Fruit fly (Drosophila melanogaster) whole organism, embryonic: ENCODE results near the gene eEF1alpha2.
A peak's percentile ranks its signal among the peaks of the same experiment; 100 is the strongest.

ENCODE experiments used
- ATbp ChIP-seq: fragments of 200-800 bp; sonication (Bioruptor generic); optimal IDR thresholded peaks from 2 replicates; lab custom pipeline; 2017; ENCODE audit warnings: missing biosample characterization, mild to moderate bottlenecking, missing genetic modification characterization, missing genetic modification reagents
- Ada2b ChIP-seq: fragments of 200-800 bp; sonication (Bioruptor generic); IDR thresholded peaks from 2 replicates; pipeline ENCODE4 v1.3.6; 2022; ENCODE audit warnings: missing biosample characterization, missing genetic modification characterization
- Bteb2 ChIP-seq: fragments of 200-800 bp; sonication (Bioruptor generic); optimal IDR thresholded peaks from 2 replicates; lab custom pipeline; 2016; ENCODE audit warnings: missing biosample characterization, missing genetic modification characterization
- CG11398 ChIP-seq: fragments of 200-800 bp; sonication (Bioruptor generic); optimal IDR thresholded peaks from 2 replicates; lab custom pipeline; 2016; ENCODE audit warnings: missing biosample characterization, missing genetic modification characterization
- CG12769 ChIP-seq: fragments of 200-800 bp; sonication (Bioruptor generic); optimal IDR thresholded peaks from 2 replicates; lab custom pipeline; 2019; ENCODE audit warnings: missing biosample characterization, mild to moderate bottlenecking, missing genetic modification characterization, moderate library complexity
- CG1602 ChIP-seq: fragments of 200-800 bp; sonication (Bioruptor generic); optimal IDR thresholded peaks from 3 replicates; lab custom pipeline; 2016; ENCODE audit warnings: missing biosample characterization, missing genetic modification characterization
- CG16813 ChIP-seq: fragments of 200-800 bp; sonication (Bioruptor generic); IDR thresholded peaks from 3 replicates; pipeline ENCODE4 v1.3.6; 2022; ENCODE audit warnings: missing biosample characterization, missing genetic modification characterization; ENCODE audit not compliant: partially characterized antibody
- CG2678 ChIP-seq: fragments of 200-800 bp; sonication (Bioruptor generic); optimal IDR thresholded peaks from 3 replicates; lab custom pipeline; 2019; ENCODE audit warnings: missing biosample characterization, mild to moderate bottlenecking, missing genetic modification characterization, moderate library complexity
- CG30020 ChIP-seq: fragments of 200-800 bp; optimal IDR thresholded peaks from 2 replicates; lab custom pipeline; 2019; ENCODE audit warnings: missing biosample characterization, mild to moderate bottlenecking, missing genetic modification characterization, moderate library complexity
- CG31441 ChIP-seq: fragments of 200-800 bp; sonication (Bioruptor generic); IDR thresholded peaks from 2 replicates; pipeline ENCODE4 v1.3.6; 2022; ENCODE audit warnings: missing biosample characterization, missing genetic modification characterization
- CG3281 ChIP-seq: fragments of 200-800 bp; sonication (Bioruptor generic); optimal IDR thresholded peaks from 3 replicates; lab custom pipeline; 2017; ENCODE audit warnings: missing biosample characterization, mild to moderate bottlenecking, missing genetic modification characterization
- CG33557 ChIP-seq: fragments of 200-800 bp; sonication (Bioruptor generic); optimal IDR thresholded peaks from 2 replicates; lab custom pipeline; 2019; ENCODE audit warnings: missing biosample characterization, mild to moderate bottlenecking, missing genetic modification characterization, moderate library complexity
- CG4424 ChIP-seq: fragments of 200-800 bp; sonication (Bioruptor generic); optimal IDR thresholded peaks from 3 replicates; lab custom pipeline; 2016; ENCODE audit warnings: missing biosample characterization, missing genetic modification characterization
- CG7556 ChIP-seq: fragments of 200-800 bp; sonication (Bioruptor generic); optimal IDR thresholded peaks from 2 replicates; lab custom pipeline; 2017; ENCODE audit warnings: missing biosample characterization, mild to moderate bottlenecking, missing genetic modification characterization
- CG7839 ChIP-seq: fragments of 200-800 bp; sonication (Bioruptor generic); optimal IDR thresholded peaks from 3 replicates; lab custom pipeline; 2018; ENCODE audit warnings: missing biosample characterization, mild to moderate bottlenecking, missing genetic modification characterization, moderate library complexity
- D ChIP-seq, 2 experiments: fragments of 200-800 bp in 1 of 2; fragments of >200 bp in 1 of 2; sonication (Bioruptor generic) in 1 of 2; optimal IDR thresholded peaks; 2 replicates in 1 of 2; 3 replicates in 1 of 2; lab custom pipeline; 2017; ENCODE audit warnings: mild to moderate bottlenecking in 1 of 2, missing biosample characterization in 1 of 2, missing genetic modification characterization in 1 of 2, missing genetic modification reagents in 1 of 2
- ERR ChIP-seq: fragments of 200-800 bp; sonication (Bioruptor generic); optimal IDR thresholded peaks from 2 replicates; lab custom pipeline; 2016; ENCODE audit warnings: missing biosample characterization, missing genetic modification characterization
- Ets65A ChIP-seq: fragments of 200-800 bp; sonication (Bioruptor generic); peaks from one replicate; lab custom pipeline; 2016; ENCODE audit warnings: missing biosample characterization, missing genetic modification characterization
- Hand ChIP-seq: fragments of 200-800 bp; sonication (Bioruptor generic); optimal IDR thresholded peaks from 2 replicates; lab custom pipeline; 2017; ENCODE audit warnings: mild to moderate bottlenecking, missing biosample characterization, missing genetic modification reagents, missing genetic modification characterization
- Kr ChIP-seq: fragments of 200-800 bp; sonication (Bioruptor generic); optimal IDR thresholded peaks from 2 replicates; lab custom pipeline; 2017; ENCODE audit warnings: missing biosample characterization, mild to moderate bottlenecking, missing genetic modification characterization
- Mad ChIP-seq: fragments of 200-800 bp; sonication (Bioruptor generic); optimal IDR thresholded peaks from 2 replicates; lab custom pipeline; 2016; ENCODE audit warnings: missing biosample characterization, missing genetic modification characterization
- Meics ChIP-seq: fragments of 200-800 bp; sonication (Bioruptor generic); optimal IDR thresholded peaks from 2 replicates; lab custom pipeline; 2017; ENCODE audit warnings: missing biosample characterization, mild to moderate bottlenecking, missing genetic modification characterization
- NC2β ChIP-seq: fragments of 200-800 bp; sonication (Bioruptor generic); optimal IDR thresholded peaks from 2 replicates; lab custom pipeline; 2016; ENCODE audit warnings: missing biosample characterization, missing genetic modification characterization
- Nf-YC ChIP-seq: fragments of 200-800 bp; optimal IDR thresholded peaks from 3 replicates; lab custom pipeline; 2019; ENCODE audit warnings: missing biosample characterization, mild to moderate bottlenecking, missing genetic modification characterization, moderate library complexity
- Opbp ChIP-seq: fragments of 200-800 bp; sonication (Bioruptor generic); IDR thresholded peaks from 3 replicates; pipeline ENCODE4 v1.3.6; 2022; ENCODE audit warnings: missing biosample characterization, missing genetic modification characterization; ENCODE audit not compliant: partially characterized antibody
- Pdp1 ChIP-seq, 2 experiments: fragments of 200-800 bp; sonication (Bioruptor generic); optimal IDR thresholded peaks; 3 replicates each; lab custom pipeline; 2016; ENCODE audit warnings: missing biosample characterization in 2 of 2, missing genetic modification characterization in 2 of 2, mild to moderate bottlenecking in 1 of 2, moderate library complexity in 1 of 2
- Six4 ChIP-seq: fragments of 200-800 bp; sonication (Bioruptor generic); optimal IDR thresholded peaks from 2 replicates; lab custom pipeline; 2016; ENCODE audit warnings: missing biosample characterization, missing genetic modification characterization
- Sox102F ChIP-seq: fragments of 200-800 bp; sonication (Bioruptor generic); optimal IDR thresholded peaks from 2 replicates; lab custom pipeline; 2018; ENCODE audit warnings: missing biosample characterization, mild to moderate bottlenecking, missing genetic modification characterization, moderate library complexity
- bigmax ChIP-seq: fragments of 200-800 bp; sonication (Bioruptor generic); optimal IDR thresholded peaks from 2 replicates; lab custom pipeline; 2018; ENCODE audit warnings: missing biosample characterization, mild to moderate bottlenecking, missing genetic modification characterization
- cato ChIP-seq: fragments of 200-800 bp; sonication (Bioruptor generic); optimal IDR thresholded peaks from 2 replicates; lab custom pipeline; 2016; ENCODE audit warnings: missing biosample characterization, missing genetic modification characterization, borderline replicate concordance
- crc ChIP-seq: fragments of 200-800 bp; sonication (Bioruptor generic); optimal IDR thresholded peaks from 2 replicates; lab custom pipeline; 2016; ENCODE audit warnings: missing biosample characterization, missing genetic modification characterization
- cwo ChIP-seq: fragments of 200-800 bp; sonication (Bioruptor generic); optimal IDR thresholded peaks from 3 replicates; lab custom pipeline; 2017; ENCODE audit warnings: missing biosample characterization, missing genetic modification characterization, mild to moderate bottlenecking, moderate library complexity, missing genetic modification reagents
- esg ChIP-seq: fragments of 200-800 bp; sonication (Bioruptor generic); conservative IDR thresholded peaks from 2 replicates; pipeline ENCODE4 v1.3.6; 2022; ENCODE audit warnings: missing biosample characterization, missing genetic modification characterization
- fru ChIP-seq: fragments of >200 bp; optimal IDR thresholded peaks from 2 replicates; lab custom pipeline; 2017
- ftz-f1 ChIP-seq: fragments of 200-800 bp; sonication (Bioruptor generic); optimal IDR thresholded peaks from 2 replicates; lab custom pipeline; 2016; ENCODE audit warnings: missing biosample characterization, missing genetic modification characterization
- grau ChIP-seq: fragments of 200-800 bp; optimal IDR thresholded peaks from 3 replicates; lab custom pipeline; 2019; ENCODE audit warnings: missing biosample characterization, mild to moderate bottlenecking, missing genetic modification characterization, moderate library complexity
- hbn ChIP-seq: fragments of 200-800 bp; sonication (Bioruptor generic); IDR thresholded peaks from 2 replicates; pipeline ENCODE4 v1.3.6; 2022; ENCODE audit warnings: missing biosample characterization, missing genetic modification characterization; ENCODE audit not compliant: partially characterized antibody
- ind ChIP-seq: fragments of 200-800 bp; sonication (Bioruptor generic); optimal IDR thresholded peaks from 3 replicates; lab custom pipeline; 2016; ENCODE audit warnings: missing biosample characterization, missing genetic modification characterization
- pan ChIP-seq, 4 experiments: fragments of >200 bp in 3 of 4; fragments of 200-800 bp in 1 of 4; sonication (Bioruptor generic) in 1 of 4; optimal IDR thresholded peaks in 3 of 4; IDR thresholded peaks in 1 of 4; 2 replicates each; pipeline versions ENCODE4 v1.3.6 to Lab custom; 2017 to 2022; ENCODE audit warnings: missing biosample characterization in 2 of 4, missing genetic modification characterization in 2 of 4, mixed read lengths in 1 of 4
- pita ChIP-seq: fragments of 200-800 bp; sonication (Bioruptor generic); optimal IDR thresholded peaks from 2 replicates; lab custom pipeline; 2017; ENCODE audit warnings: missing biosample characterization, mild to moderate bottlenecking, missing genetic modification characterization
- pum ChIP-seq: fragments of 200-800 bp; sonication (Bioruptor generic); optimal IDR thresholded peaks from 2 replicates; lab custom pipeline; 2016; ENCODE audit warnings: missing biosample characterization, missing genetic modification characterization
- slou ChIP-seq: fragments of 200-800 bp; sonication (Bioruptor generic); optimal IDR thresholded peaks from 3 replicates; lab custom pipeline; 2016; ENCODE audit warnings: missing biosample characterization, missing genetic modification characterization
- tio ChIP-seq: fragments of 200-800 bp; sonication (Bioruptor generic); optimal IDR thresholded peaks from 2 replicates; lab custom pipeline; 2017; ENCODE audit warnings: missing biosample characterization, missing genetic modification characterization, inconsistent platforms
- ttk ChIP-seq: fragments of 200-800 bp; sonication (Bioruptor generic); IDR thresholded peaks from 2 replicates; pipeline ENCODE4 v2.1.2; 2022; ENCODE audit warnings: missing biosample characterization, missing genetic modification characterization
- vfl ChIP-seq: fragments of 200-800 bp; sonication (Bioruptor generic); optimal IDR thresholded peaks from 2 replicates; lab custom pipeline; 2016; ENCODE audit warnings: missing biosample characterization, missing genetic modification characterization
- vvl ChIP-seq: fragments of 200-800 bp; sonication (Bioruptor generic); IDR thresholded peaks from 2 replicates; pipeline ENCODE4 v1.3.6; 2022; ENCODE audit warnings: missing biosample characterization, missing genetic modification characterization
- wdn ChIP-seq: fragments of 200-800 bp; sonication (Bioruptor generic); IDR thresholded peaks from 2 replicates; pipeline ENCODE4 v1.3.6; 2022; ENCODE audit warnings: missing biosample characterization, missing genetic modification characterization
- z ChIP-seq: fragments of 200-800 bp; sonication (Bioruptor generic); IDR thresholded peaks from 3 replicates; pipeline ENCODE4 v1.3.6; 2022; ENCODE audit warnings: missing biosample characterization, missing genetic modification characterization

eEF1alpha2 gene

DNA sequence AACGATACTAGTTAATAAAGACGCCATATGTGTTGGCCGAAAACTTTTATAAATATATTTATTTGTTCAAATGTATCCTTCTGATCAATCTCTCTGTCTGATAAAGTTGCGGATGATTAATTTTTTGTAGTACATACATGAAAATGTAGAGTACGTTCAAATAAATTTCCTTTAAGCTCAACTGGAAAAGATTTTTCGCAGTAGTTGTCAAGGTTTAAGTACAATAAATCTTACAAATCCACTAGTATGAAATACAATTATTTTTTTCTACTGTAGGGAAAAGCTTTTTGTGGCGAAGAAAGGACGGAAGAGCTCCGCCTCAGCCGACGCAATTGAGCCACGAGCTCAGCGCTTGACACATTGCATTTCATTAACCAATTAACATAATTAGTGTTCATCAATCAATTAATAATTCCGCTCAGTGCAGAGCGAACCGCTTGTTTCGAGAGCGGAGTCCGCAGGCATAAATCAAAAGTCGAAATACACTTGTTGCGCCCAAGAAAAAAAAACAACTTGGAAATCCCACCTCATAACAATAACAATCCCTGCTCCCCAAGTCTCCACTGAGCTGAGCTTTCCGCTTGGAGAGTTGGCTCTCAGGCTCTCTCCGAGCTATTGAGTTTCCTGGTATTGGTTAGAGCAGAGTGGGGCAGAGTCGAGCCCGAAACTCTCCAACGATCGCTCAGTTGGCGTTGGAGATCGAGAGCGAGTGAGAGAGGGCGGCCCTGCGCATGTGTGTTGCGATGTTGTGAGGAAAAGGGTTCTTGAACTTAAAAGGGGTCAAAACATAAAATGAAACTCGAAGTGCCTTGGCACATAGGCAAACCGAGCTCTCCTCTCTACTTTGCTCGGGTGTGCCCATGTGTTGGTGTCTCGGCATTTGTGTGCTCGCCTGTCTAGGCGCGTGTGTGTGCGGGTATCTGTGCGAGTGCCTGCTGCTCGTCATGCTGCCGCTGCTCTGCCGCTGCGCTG, 49.3 kb upstream of the eEF1alpha2 start (continued):
- peak; percentile 2 for TF ChIP-seq D (optimal IDR thresholded peaks at IDR 0.05; lab: Kevin White, UChicago)
- TF ChIP-seq D (GFP tag; optimal IDR thresholded peaks at IDR 0.05; lab: Kevin White, UChicago), result no peak
- TF ChIP-seq ERR (GFP tag; lab: Kevin White, UChicago), result no peak
- no peak for TF ChIP-seq cato (GFP tag; lab: Kevin White, UChicago)
- TF ChIP-seq wdn, result no peak
- peak; percentile 63 for TF ChIP-seq vvl (GFP tag; lab: Robert Waterston, UW)
- no peak for TF ChIP-seq pan (optimal IDR thresholded peaks at IDR 0.05; lab: Kevin White, UChicago)
- TF ChIP-seq pan (GFP tag; optimal IDR thresholded peaks at IDR 0.05 in 1 of 2, IDR thresholded peaks at IDR 0.05 in 1 of 2), result no peak
- no peak for TF ChIP-seq Ets65A (GFP tag; lab: Kevin White, UChicago)
- TF ChIP-seq ttk (GFP tag; lab: Robert Waterston, UW), result peak; percentile 54; the same call in 1 of the 2 replicates
- no peak for TF ChIP-seq Bteb2 (GFP tag; lab: Kevin White, UChicago)
- TF ChIP-seq CG7839 (tag; lab: Kevin White, UChicago), result no peak
- no peak for TF ChIP-seq cwo (GFP tag; lab: Kevin White, UChicago)
- no peak for TF ChIP-seq hbn (GFP tag; lab: Robert Waterston, UW)
- TF ChIP-seq Six4 (GFP tag; lab: Kevin White, UChicago), result no peak
- TF ChIP-seq grau (tag; lab: Kevin White, UChicago), result peak; percentile 64
- peak; percentile 75; the same call in 2 of the 3 replicates for TF ChIP-seq z
- TF ChIP-seq Sox102F (GFP tag; lab: Kevin White, UChicago), result peak; percentile 37
- TF ChIP-seq pum (GFP tag; lab: Kevin White, UChicago), result no peak
- no peak for TF ChIP-seq Mad (GFP tag; lab: Kevin White, UChicago)
- TF ChIP-seq CG33557 (GFP tag; lab: Kevin White, UChicago), result no peak
- TF ChIP-seq CG2678, result peak; percentile 30
- no peak for TF ChIP-seq Nf-YC (tag; lab: Kevin White, UChicago)
- peak; percentile 31; the same call in 1 of the 2 replicates for TF ChIP-seq CG31441
- peak; percentile 90 for TF ChIP-seq Kr (GFP tag; lab: Kevin White, UChicago)
- no peak for TF ChIP-seq CG7556
- TF ChIP-seq CG16813 (GFP tag; lab: Robert Waterston, UW), result no peak
- no peak for TF ChIP-seq bigmax (GFP tag; lab: Kevin White, UChicago)
- no peak for TF ChIP-seq Hand (GFP tag; lab: Kevin White, UChicago)
- TF ChIP-seq ftz-f1 (GFP tag; lab: Kevin White, UChicago), result peak; percentile 57
- no peak for TF ChIP-seq vfl
- TF ChIP-seq Ada2b (GFP tag; lab: Robert Waterston, UW), result no peak
- TF ChIP-seq NC2β (GFP tag; lab: Kevin White, UChicago), result no peak
- TF ChIP-seq slou (GFP tag; lab: Kevin White, UChicago), result no peak
- no peak for TF ChIP-seq tio (GFP tag; lab: Kevin White, UChicago)
- peak; percentile 2 for TF ChIP-seq CG12769 (tag; lab: Kevin White, UChicago)
- no peak for TF ChIP-seq Opbp (GFP tag; lab: Robert Waterston, UW)
- peak in 1 of 2 experiments; percentile 8 for TF ChIP-seq Pdp1 (GFP tag; optimal IDR thresholded peaks at IDR 0.05; lab: Kevin White, UChicago)
- TF ChIP-seq CG30020 (tag; lab: Kevin White, UChicago), result no peak
- TF ChIP-seq esg (GFP tag; lab: Robert Waterston, UW), result no peak
- peak; percentile 6 for TF ChIP-seq CG4424
- TF ChIP-seq ATbp (GFP tag; lab: Kevin White, UChicago), result peak; percentile 18
- no peak for TF ChIP-seq CG1602 (GFP tag; lab: Kevin White, UChicago)
- no peak for TF ChIP-seq Meics (GFP tag; lab: Kevin White, UChicago)
- no peak for TF ChIP-seq pita
- TF ChIP-seq fru, result no peak
- no peak for TF ChIP-seq crc (GFP tag; lab: Kevin White, UChicago)
- TF ChIP-seq CG3281, result peak; percentile 0
- TF ChIP-seq ind (GFP tag; lab: Kevin White, UChicago), result no peak
- no peak for TF ChIP-seq CG11398 (GFP tag; lab: Kevin White, UChicago)
